Worm (Caenorhabditis elegans) whole organism, midembryonic: ENCODE results near the gene srh-69.

Source experiments
- T22C8.4 ChIP-seq: fragments of 200-800 bp; sonication (Bioruptor generic); IDR thresholded peaks from 2 replicates; pipeline ENCODE4 v1.3.6; 2022; ENCODE audit warnings: missing genetic modification characterization, missing compliant biosample characterization
- cog-1 ChIP-seq: sonication (generic microtip); optimal IDR thresholded peaks from 2 replicates; lab custom pipeline; 2016; ENCODE audit warnings: missing genetic modification characterization, missing compliant biosample characterization
- flt-1 ChIP-seq: fragments of 200-800 bp; sonication (Bioruptor generic); IDR thresholded peaks from 2 replicates; pipeline ENCODE4 v1.3.6; 2022; ENCODE audit warnings: missing genetic modification characterization, missing compliant biosample characterization
- klf-2 ChIP-seq: fragments of 200-800 bp; sonication (Bioruptor generic); conservative IDR thresholded peaks from 2 replicates; pipeline ENCODE4 v1.3.6; 2022; ENCODE audit warnings: missing genetic modification reagents, missing genetic modification characterization, missing compliant biosample characterization
- med-1 ChIP-seq: sonication (generic microtip); optimal IDR thresholded peaks from 2 replicates; lab custom pipeline; 2017; ENCODE audit warnings: missing genetic modification characterization, mild to moderate bottlenecking, missing compliant biosample characterization, antibody characterized with exemption, missing genetic modification reagents; ENCODE audit not compliant: insufficient read depth
- ref-1 ChIP-seq: fragments of 200-800 bp; sonication (Bioruptor generic); conservative IDR thresholded peaks from 2 replicates; pipeline ENCODE4 v1.3.6; 2022; ENCODE audit warnings: missing genetic modification reagents, missing genetic modification characterization, missing compliant biosample characterization
- tab-1 ChIP-seq: fragments of 200-800 bp; sonication (Bioruptor generic); IDR thresholded peaks from 2 replicates; pipeline ENCODE4 v1.3.6; 2022; ENCODE audit warnings: missing genetic modification characterization, missing compliant biosample characterization
- ztf-23 ChIP-seq: fragments of 200-800 bp; sonication (Bioruptor generic); IDR thresholded peaks from 2 replicates; pipeline ENCODE4 v1.3.6; 2022; ENCODE audit warnings: missing genetic modification reagents, missing genetic modification characterization, missing compliant biosample characterization

ce11 chrII:12473406-12473805 lies 41.1 kb downstream of the srh-69 start, which contains the start of gene srg-17:
- no peak for TF ChIP-seq klf-2 (GFP tag; lab: Robert Waterston, UW)
- TF ChIP-seq cog-1 (tag; lab: Kevin White, UChicago) = no peak
- TF ChIP-seq med-1 (GFP tag; lab: Kevin White, UChicago) = no peak
- no peak for TF ChIP-seq flt-1
- no peak for TF ChIP-seq T22C8.4
- no peak for TF ChIP-seq ref-1 (GFP tag; lab: Robert Waterston, UW)
- no peak for TF ChIP-seq ztf-23 (GFP tag; lab: Robert Waterston, UW)
- no peak for TF ChIP-seq tab-1
